Fruit fly (Drosophila melanogaster) whole organism, embryonic: ENCODE results near the gene Rh5.
A peak's percentile ranks its signal among the peaks of the same experiment; 100 is the strongest.

Source experiments
- Asciz ChIP-seq: fragments of 200-800 bp; sonication (Bioruptor generic); optimal IDR thresholded peaks from 2 replicates; lab custom pipeline; 2017; ENCODE audit warnings: missing biosample characterization, mild to moderate bottlenecking, missing genetic modification characterization, missing genetic modification reagents
- CG10267 ChIP-seq: fragments of 200-800 bp; sonication (Bioruptor generic); optimal IDR thresholded peaks from 2 replicates; lab custom pipeline; 2018; ENCODE audit warnings: missing biosample characterization, mild to moderate bottlenecking, missing genetic modification characterization, moderate library complexity
- CG11398 ChIP-seq: fragments of 200-800 bp; sonication (Bioruptor generic); optimal IDR thresholded peaks from 2 replicates; lab custom pipeline; 2016; ENCODE audit warnings: missing biosample characterization, missing genetic modification characterization
- CG11504 ChIP-seq: fragments of 200-800 bp; sonication (Bioruptor generic); optimal IDR thresholded peaks from 3 replicates; lab custom pipeline; 2019; ENCODE audit warnings: missing biosample characterization, mild to moderate bottlenecking, missing genetic modification characterization, moderate library complexity
- CG1233 ChIP-seq: fragments of 200-800 bp; sonication (Bioruptor generic); optimal IDR thresholded peaks from 4 replicates; lab custom pipeline; 2018; ENCODE audit warnings: missing biosample characterization, mild to moderate bottlenecking, missing genetic modification characterization
- CG14441 ChIP-seq: fragments of 200-800 bp; sonication (Bioruptor generic); IDR thresholded peaks from 2 replicates; pipeline ENCODE4 v1.3.6; 2022; ENCODE audit warnings: missing biosample characterization, missing genetic modification characterization
- CG15601 ChIP-seq: fragments of 200-800 bp; sonication (Bioruptor generic); optimal IDR thresholded peaks from 3 replicates; lab custom pipeline; 2019; ENCODE audit warnings: missing biosample characterization, mild to moderate bottlenecking, missing genetic modification characterization, moderate library complexity
- CG1603 ChIP-seq: fragments of 200-800 bp; sonication (Bioruptor generic); optimal IDR thresholded peaks from 2 replicates; lab custom pipeline; 2019; ENCODE audit warnings: missing biosample characterization, mild to moderate bottlenecking, missing genetic modification characterization, moderate library complexity
- CG17328 ChIP-seq: fragments of 200-800 bp; sonication (Bioruptor generic); IDR thresholded peaks from 2 replicates; pipeline ENCODE4 v1.3.6; 2022; ENCODE audit warnings: missing biosample characterization, missing genetic modification characterization
- CG1832 ChIP-seq: fragments of 200-800 bp; sonication (Bioruptor generic); optimal IDR thresholded peaks from 2 replicates; lab custom pipeline; 2017; ENCODE audit warnings: missing biosample characterization, mild to moderate bottlenecking, missing genetic modification characterization, inconsistent platforms
- CG18599 ChIP-seq: fragments of 200-800 bp; sonication (Bioruptor generic); optimal IDR thresholded peaks from 3 replicates; lab custom pipeline; 2017; ENCODE audit warnings: missing biosample characterization, missing genetic modification characterization, mild to moderate bottlenecking, moderate library complexity, missing genetic modification reagents
- CG18619 ChIP-seq: fragments of 200-800 bp; sonication (Bioruptor generic); optimal IDR thresholded peaks from 3 replicates; lab custom pipeline; 2017; ENCODE audit warnings: missing biosample characterization, mild to moderate bottlenecking, missing genetic modification characterization
- CG2116 ChIP-seq: fragments of 200-800 bp; sonication (Bioruptor generic); optimal IDR thresholded peaks from 3 replicates; lab custom pipeline; 2018; ENCODE audit warnings: missing biosample characterization, mild to moderate bottlenecking, missing genetic modification characterization
- CG30403 ChIP-seq: fragments of 200-800 bp; sonication (Bioruptor generic); optimal IDR thresholded peaks from 3 replicates; lab custom pipeline; 2016; ENCODE audit warnings: missing biosample characterization, missing genetic modification characterization
- CG4404 ChIP-seq: fragments of 200-800 bp; sonication (Bioruptor generic); IDR thresholded peaks from 2 replicates; pipeline ENCODE4 v1.3.6; 2022; ENCODE audit warnings: missing biosample characterization, missing genetic modification characterization
- CG5953 ChIP-seq: fragments of 200-800 bp; sonication (Bioruptor generic); IDR thresholded peaks from 2 replicates; pipeline ENCODE4 v1.3.6; 2022; ENCODE audit warnings: missing biosample characterization, missing genetic modification characterization
- CG6272 ChIP-seq: fragments of 200-800 bp; sonication (Bioruptor generic); IDR thresholded peaks from 2 replicates; pipeline ENCODE4 v1.3.6; 2022; ENCODE audit warnings: missing biosample characterization, missing genetic modification characterization
- CG8281 ChIP-seq: fragments of 200-800 bp; sonication (Bioruptor generic); optimal IDR thresholded peaks from 2 replicates; lab custom pipeline; 2018; ENCODE audit warnings: missing biosample characterization, mild to moderate bottlenecking, missing genetic modification characterization, moderate library complexity
- CG8388 ChIP-seq: fragments of 200-800 bp; sonication (Bioruptor generic); optimal IDR thresholded peaks from 2 replicates; lab custom pipeline; 2019; ENCODE audit warnings: missing biosample characterization, mild to moderate bottlenecking, missing genetic modification characterization, moderate library complexity
- CG9932 ChIP-seq: fragments of 200-800 bp; sonication (Bioruptor generic); IDR thresholded peaks from 2 replicates; pipeline ENCODE4 v1.3.6; 2022; ENCODE audit warnings: missing biosample characterization, missing genetic modification characterization
- CTCF ChIP-seq: fragments of 200-800 bp; sonication (Bioruptor generic); optimal IDR thresholded peaks from 2 replicates; lab custom pipeline; 2017; ENCODE audit warnings: missing biosample characterization, mild to moderate bottlenecking, missing genetic modification characterization, moderate library complexity
- Camta ChIP-seq: fragments of 200-800 bp; sonication (Bioruptor generic); optimal IDR thresholded peaks from 2 replicates; lab custom pipeline; 2016; ENCODE audit warnings: missing biosample characterization, missing genetic modification characterization
- Dbx ChIP-seq: fragments of 200-800 bp; sonication (Bioruptor generic); IDR thresholded peaks from 3 replicates; pipeline ENCODE4 v1.3.6; 2022; ENCODE audit warnings: missing biosample characterization, missing genetic modification characterization
- E2f2 ChIP-seq: fragments of 200-800 bp; sonication (Bioruptor generic); IDR thresholded peaks from 2 replicates; pipeline ENCODE4 v1.3.6; 2022; ENCODE audit warnings: missing biosample characterization, missing genetic modification characterization
- Hand ChIP-seq: fragments of 200-800 bp; sonication (Bioruptor generic); optimal IDR thresholded peaks from 2 replicates; lab custom pipeline; 2017; ENCODE audit warnings: mild to moderate bottlenecking, missing biosample characterization, missing genetic modification reagents, missing genetic modification characterization
- Hr39 ChIP-seq: fragments of >200 bp; optimal IDR thresholded peaks from 2 replicates; lab custom pipeline; 2017
- Mrtf ChIP-seq: fragments of 200-800 bp; sonication (Bioruptor generic); IDR thresholded peaks from 3 replicates; pipeline ENCODE4 v1.3.6; 2022; ENCODE audit warnings: missing biosample characterization, missing genetic modification characterization
- Tbp ChIP-seq: fragments of >200 bp; optimal IDR thresholded peaks from 2 replicates; lab custom pipeline; 2018; ENCODE audit warnings: missing biosample characterization, missing genetic modification characterization
- amos ChIP-seq: fragments of 200-800 bp; sonication (Bioruptor generic); IDR thresholded peaks from 2 replicates; pipeline ENCODE4 v1.3.6; 2022; ENCODE audit warnings: missing biosample characterization, missing genetic modification characterization; ENCODE audit not compliant: partially characterized antibody
- ara ChIP-seq: fragments of 200-800 bp; sonication (Bioruptor generic); IDR thresholded peaks from 2 replicates; pipeline ENCODE4 v1.3.6; 2022; ENCODE audit warnings: missing biosample characterization, missing genetic modification characterization
- bbx ChIP-seq: fragments of 200-800 bp; sonication (Bioruptor generic); IDR thresholded peaks from 2 replicates; pipeline ENCODE4 v1.3.6; 2022; ENCODE audit warnings: missing biosample characterization, missing genetic modification characterization; ENCODE audit not compliant: partially characterized antibody
- bcd ChIP-seq: fragments of 200-800 bp; sonication (Bioruptor generic); optimal IDR thresholded peaks from 2 replicates; lab custom pipeline; 2017; ENCODE audit warnings: missing biosample characterization, mild to moderate bottlenecking, missing genetic modification characterization
- corto ChIP-seq: fragments of 200-800 bp; sonication (Bioruptor generic); optimal IDR thresholded peaks from 2 replicates; lab custom pipeline; 2016; ENCODE audit warnings: missing biosample characterization, mild to moderate bottlenecking, missing genetic modification characterization, moderate library complexity
- crc ChIP-seq: fragments of 200-800 bp; sonication (Bioruptor generic); optimal IDR thresholded peaks from 2 replicates; lab custom pipeline; 2016; ENCODE audit warnings: missing biosample characterization, missing genetic modification characterization
- dati ChIP-seq: fragments of 200-800 bp; sonication (Bioruptor generic); IDR thresholded peaks from 2 replicates; pipeline ENCODE4 v1.3.6; 2022; ENCODE audit warnings: missing biosample characterization, missing genetic modification characterization
- dmrt11E ChIP-seq: fragments of 200-800 bp; sonication (Bioruptor generic); optimal IDR thresholded peaks from 3 replicates; lab custom pipeline; 2018; ENCODE audit warnings: missing biosample characterization, mild to moderate bottlenecking, missing genetic modification characterization, moderate library complexity
- dpn ChIP-seq, 2 experiments: fragments of 200-800 bp; sonication (Bioruptor generic); optimal IDR thresholded peaks; 3 replicates each; lab custom pipeline; 2016; ENCODE audit warnings: missing biosample characterization in 2 of 2, missing genetic modification characterization in 2 of 2
- fd64A ChIP-seq: fragments of 200-800 bp; sonication (Bioruptor generic); optimal IDR thresholded peaks from 3 replicates; lab custom pipeline; 2018; ENCODE audit warnings: missing biosample characterization, mild to moderate bottlenecking, missing genetic modification characterization
- jing ChIP-seq: fragments of 200-800 bp; sonication (Bioruptor generic); optimal IDR thresholded peaks from 2 replicates; lab custom pipeline; 2018; ENCODE audit warnings: missing biosample characterization, mild to moderate bottlenecking, missing genetic modification characterization
- lab ChIP-seq: fragments of 200-800 bp; sonication (Bioruptor generic); optimal IDR thresholded peaks from 3 replicates; lab custom pipeline; 2017; ENCODE audit warnings: missing biosample characterization, missing genetic modification characterization, mild to moderate bottlenecking, moderate library complexity, missing genetic modification reagents
- lilli ChIP-seq: fragments of 200-800 bp; sonication (Bioruptor generic); optimal IDR thresholded peaks from 3 replicates; lab custom pipeline; 2016; ENCODE audit warnings: missing biosample characterization, missing genetic modification characterization
- lola ChIP-seq, 3 experiments: fragments of >200 bp in 2 of 3; fragments of 200-800 bp in 1 of 3; sonication (Bioruptor generic) in 1 of 3; optimal IDR thresholded peaks; 2 replicates each; lab custom pipeline; 2017 to 2019; ENCODE audit warnings: missing biosample characterization in 3 of 3, missing genetic modification characterization in 3 of 3, mild to moderate bottlenecking in 1 of 3, moderate library complexity in 1 of 3
- luna ChIP-seq: fragments of 200-800 bp; sonication (Bioruptor generic); optimal IDR thresholded peaks from 2 replicates; lab custom pipeline; 2016; ENCODE audit warnings: missing biosample characterization, missing genetic modification characterization
- nmo ChIP-seq: fragments of 200-800 bp; sonication (Bioruptor generic); optimal IDR thresholded peaks from 2 replicates; lab custom pipeline; 2018; ENCODE audit warnings: missing biosample characterization, mild to moderate bottlenecking, missing genetic modification characterization, moderate library complexity
- p53 ChIP-seq: fragments of 200-800 bp; sonication (Bioruptor generic); optimal IDR thresholded peaks from 2 replicates; lab custom pipeline; 2016; ENCODE audit warnings: missing biosample characterization, missing genetic modification characterization
- rib ChIP-seq: fragments of 200-800 bp; sonication (Bioruptor generic); IDR thresholded peaks from 2 replicates; pipeline ENCODE4 v1.3.6; 2022; ENCODE audit warnings: missing biosample characterization, missing genetic modification characterization
- sens ChIP-seq: fragments of 200-800 bp; sonication (Bioruptor generic); peaks from one replicate; lab custom pipeline; 2016; ENCODE audit warnings: missing biosample characterization, missing genetic modification characterization
- sisA ChIP-seq: fragments of 200-800 bp; sonication (Bioruptor generic); IDR thresholded peaks from 2 replicates; pipeline ENCODE4 v1.3.6; 2022; ENCODE audit warnings: missing biosample characterization, missing genetic modification characterization
- slou ChIP-seq: fragments of 200-800 bp; sonication (Bioruptor generic); optimal IDR thresholded peaks from 3 replicates; lab custom pipeline; 2016; ENCODE audit warnings: missing biosample characterization, missing genetic modification characterization
- wek ChIP-seq: fragments of 200-800 bp; sonication (Bioruptor generic); optimal IDR thresholded peaks from 3 replicates; lab custom pipeline; 2018; ENCODE audit warnings: missing biosample characterization, mild to moderate bottlenecking, missing genetic modification characterization, moderate library complexity

Gene Rh5

DNA sequence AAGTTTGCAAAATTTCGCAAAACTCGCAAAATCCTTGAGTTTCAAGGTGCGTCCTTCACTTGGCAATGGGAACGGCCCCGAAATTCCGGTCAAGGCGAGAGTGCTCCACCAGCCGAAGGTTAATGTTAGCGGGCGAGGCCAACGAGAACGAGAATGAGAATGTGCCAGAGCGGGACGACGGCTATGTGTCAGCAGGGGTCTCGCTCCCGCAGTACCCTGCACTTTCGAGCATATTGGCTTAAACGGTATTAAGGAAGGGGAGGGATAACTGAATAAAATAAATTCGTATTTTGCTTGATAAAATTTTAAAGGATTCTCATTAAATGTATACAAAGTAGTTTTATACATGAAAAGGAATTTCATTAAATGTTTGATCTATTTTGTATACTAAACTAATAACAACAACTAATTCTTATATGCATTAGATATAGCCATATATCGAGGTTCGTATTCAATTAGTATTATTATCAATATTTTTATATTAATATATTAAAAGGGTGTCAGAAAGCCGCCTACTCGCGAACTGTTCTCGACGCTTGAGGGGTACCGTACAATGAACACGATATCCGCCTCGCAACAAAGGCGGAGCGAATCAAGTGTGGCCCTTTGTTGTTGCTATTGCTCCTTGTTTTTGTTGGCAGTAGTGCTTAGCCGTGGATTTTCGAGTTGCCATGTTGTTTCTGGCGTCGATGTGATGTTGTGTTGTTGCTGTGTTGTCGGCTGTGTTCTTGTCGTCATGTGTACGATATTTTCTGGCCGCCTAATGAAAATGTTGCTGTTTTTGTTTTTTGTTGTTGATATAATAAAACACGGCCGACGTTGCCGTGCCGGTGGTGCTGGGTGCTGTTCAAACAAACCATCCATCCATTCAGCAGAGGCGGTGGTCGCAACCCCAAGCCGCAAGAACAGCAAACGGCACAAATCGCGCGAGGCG lies 1.3 kb upstream of the Rh5 start (continued):
- TF ChIP-seq Dbx (GFP tag; lab: Robert Waterston, UW) (no peak), sisA (GFP tag; lab: Robert Waterston, UW) (no peak), CG14441 (GFP tag; lab: Robert Waterston, UW) (no peak), CG11504 (peak; percentile 96), CG9932 (GFP tag; lab: Robert Waterston, UW) (no peak), Camta (GFP tag; lab: Kevin White, UChicago) (peak; percentile 78), CTCF (peak; percentile 21), CG2116 (GFP tag; lab: Kevin White, UChicago) (peak; percentile 72), CG6272 (GFP tag; lab: Robert Waterston, UW) (peak; percentile 74), sens (GFP tag; lab: Kevin White, UChicago) (peak; percentile 92), bbx (no peak), E2f2 (no peak), CG8388 (GFP tag; lab: Kevin White, UChicago) (peak; percentile 94), ara (GFP tag; lab: Robert Waterston, UW) (no peak), p53 (GFP tag; lab: Kevin White, UChicago) (no peak), CG1603 (peak; percentile 58), bcd (GFP tag; lab: Kevin White, UChicago) (peak; percentile 97), crc (peak; percentile 3), amos (GFP tag; lab: Robert Waterston, UW) (no peak), CG15601 (tag; lab: Kevin White, UChicago) (peak; percentile 93), Mrtf (no peak), CG30403 (GFP tag; lab: Kevin White, UChicago) (peak; percentile 95), lola (GFP tag; optimal IDR thresholded peaks at IDR 0.05; lab: Kevin White, UChicago) (peak in 1 of 3 experiments; percentile 98), luna (GFP tag; lab: Kevin White, UChicago) (peak; percentile 32), CG11398 (GFP tag; lab: Kevin White, UChicago) (no peak), Asciz (GFP tag; lab: Kevin White, UChicago) (peak; percentile 93), Hand (GFP tag; lab: Kevin White, UChicago) (peak; percentile 94), corto (no peak), CG5953 (no peak), CG4404 (GFP tag; lab: Robert Waterston, UW) (no peak), Tbp (GFP tag; lab: Kevin White, UChicago) (no peak), CG1832 (GFP tag; lab: Kevin White, UChicago) (peak; percentile 94), CG1233 (GFP tag; lab: Kevin White, UChicago) (peak; percentile 95), rib (GFP tag; lab: Robert Waterston, UW) (no peak), CG10267 (tag; lab: Kevin White, UChicago) (peak; percentile 95), CG18619 (GFP tag; lab: Kevin White, UChicago) (peak; percentile 97), fd64A (GFP tag; lab: Kevin White, UChicago) (no peak), slou (peak; percentile 89), CG8281 (tag; lab: Kevin White, UChicago) (peak; percentile 82), dmrt11E (tag; lab: Kevin White, UChicago) (peak; percentile 97), lab (GFP tag; lab: Kevin White, UChicago) (peak; percentile 94), Hr39 (lab: Kevin White, UChicago) (no peak), nmo (GFP tag; lab: Kevin White, UChicago) (peak; percentile 99), CG18599 (peak; percentile 96), dati (no peak), jing (GFP tag; lab: Kevin White, UChicago) (peak; percentile 71), wek (no peak), lilli (GFP tag; lab: Kevin White, UChicago) (peak; percentile 83), CG17328 (GFP tag; lab: Robert Waterston, UW) (no peak), dpn (GFP tag; optimal IDR thresholded peaks at IDR 0.05; lab: Kevin White, UChicago) (peak; percentile 71 to 92)
